Worm (Caenorhabditis elegans) whole organism, early embryonic: Measurements from ENCODE around the gene chdh-1.

Source experiments
- hnd-1 ChIP-seq: sonication (generic microtip); optimal IDR thresholded peaks from 2 replicates; lab custom pipeline; 2016; ENCODE audit warnings: missing genetic modification characterization, missing compliant biosample characterization
- tbx-37 ChIP-seq: fragments of 200-800 bp; sonication (Bioruptor generic); conservative IDR thresholded peaks from 2 replicates; pipeline ENCODE4 v1.3.6; 2022; ENCODE audit warnings: missing genetic modification reagents, missing genetic modification characterization, missing compliant biosample characterization
- tra-4 ChIP-seq: sonication (generic microtip); optimal IDR thresholded peaks from 2 replicates; lab custom pipeline; 2017; ENCODE audit warnings: missing genetic modification characterization, missing compliant biosample characterization

Gene chdh-1

ce11 chrII:8648843-8649242 lies 49.9 kb downstream of the chdh-1 start:
- TF ChIP-seq tra-4 (no peak), tbx-37 (GFP tag; lab: Robert Waterston, UW) (no peak), hnd-1 (tag; lab: Kevin White, UChicago) (no peak)
